Fruit fly (Drosophila melanogaster): ENCODE results near the gene Dmtn.

DNA sequence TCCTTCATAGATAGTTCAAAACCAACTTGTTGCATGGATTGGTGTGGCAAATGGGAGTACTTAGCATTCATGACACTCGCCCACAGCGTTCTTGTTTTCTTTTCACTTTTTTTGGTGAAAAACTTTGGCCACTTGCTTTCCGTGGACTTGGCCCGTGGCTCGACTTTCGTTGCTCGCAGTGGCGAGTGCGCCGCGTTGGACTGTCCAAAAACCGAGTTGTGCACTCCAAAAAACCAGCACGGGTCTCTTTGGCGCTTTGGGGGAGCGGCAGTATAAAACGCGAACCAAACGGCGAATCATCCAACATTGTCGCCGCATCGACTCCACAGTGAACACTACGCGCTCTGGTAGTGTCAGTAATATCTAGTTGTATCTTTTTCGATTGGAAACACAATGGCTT is 65.9 kb downstream of the Dmtn start, which contains the start of gene Osi20:
- TF ChIP-seq h (optimal IDR thresholded peaks at IDR 0.05) (no peak), Myc (optimal IDR thresholded peaks at IDR 0.05) (no peak), psq (optimal IDR thresholded peaks at IDR 0.05) (no peak), Sin3A (optimal IDR thresholded peaks at IDR 0.05) (no peak), ttk (optimal IDR thresholded peaks at IDR 0.05) (no peak), insv (optimal IDR thresholded peaks at IDR 0.05) (no peak)
